Fruit fly (Drosophila melanogaster): Measurements from ENCODE around the gene kuk.

kuk gene

DNA sequence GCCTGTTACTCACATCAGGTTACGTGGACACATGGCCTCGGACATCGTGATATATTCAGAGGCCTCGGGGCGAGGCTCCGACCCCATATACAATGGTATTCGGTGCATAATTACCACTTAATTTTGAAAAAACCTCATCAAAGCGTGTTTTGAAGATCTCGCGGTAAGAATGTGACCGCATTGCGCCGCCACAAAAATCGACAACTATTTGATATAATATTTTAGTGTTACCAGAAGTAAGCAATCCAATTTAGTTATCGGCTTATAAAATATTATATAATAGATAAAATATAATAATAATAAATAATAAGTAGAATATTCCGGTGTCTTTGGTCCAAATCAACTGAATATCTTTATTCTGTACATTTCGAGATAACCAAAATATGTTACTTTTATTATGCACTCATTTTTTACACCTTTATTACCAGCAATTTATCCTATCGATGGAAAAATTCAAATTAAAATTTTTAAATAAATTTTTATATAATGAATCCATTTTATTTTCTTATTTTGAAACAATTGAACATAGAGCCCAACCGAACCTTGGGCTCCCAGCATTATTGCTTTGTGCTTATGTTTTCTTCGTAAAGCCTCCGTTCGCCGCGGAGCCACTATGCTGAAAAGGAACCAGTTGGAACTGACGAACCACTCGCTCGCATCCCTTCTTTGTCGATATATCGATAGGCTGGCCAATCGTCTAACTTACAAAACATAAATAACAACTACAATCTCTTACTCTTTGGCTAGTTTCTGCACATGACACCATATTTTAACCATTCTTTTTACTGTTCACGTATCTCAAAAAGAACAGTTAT is 39.8 kb upstream of the kuk start, which contains the start of the genes CG18213 and Trm7-32 (continued):
- TF ChIP-seq Hr78 (GFP tag; optimal IDR thresholded peaks at IDR 0.05): no peak
- no peak for TF ChIP-seq chif (GFP tag; optimal IDR thresholded peaks at IDR 0.05)
- TF ChIP-seq rib (GFP tag; IDR thresholded peaks at IDR 0.05): no peak
- TF ChIP-seq lmd (GFP tag; IDR thresholded peaks at IDR 0.05): no peak; the same call in 1 of the 2 replicates
- no peak for TF ChIP-seq MTF-1 (GFP tag; optimal IDR thresholded peaks at IDR 0.05; ENCODE audit: borderline replicate concordance)
- no peak for TF ChIP-seq CG11085 (GFP tag; IDR thresholded peaks at IDR 0.05)
- peak; percentile 85 for TF ChIP-seq CG14860 (GFP tag; IDR thresholded peaks at IDR 0.05; ENCODE audit: partially characterized antibody)
- TF ChIP-seq dpn (GFP tag; optimal IDR thresholded peaks at IDR 0.05): peak in 1 of 2 experiments; percentile 34
- no peak for TF ChIP-seq Hr51 (GFP tag; optimal IDR thresholded peaks at IDR 0.05)
- TF ChIP-seq pfk (GFP tag; optimal IDR thresholded peaks at IDR 0.05): no peak
- TF ChIP-seq sisA (GFP tag; IDR thresholded peaks at IDR 0.05): no peak
- no peak for TF ChIP-seq scrt (GFP tag; optimal IDR thresholded peaks at IDR 0.05)
- TF ChIP-seq CG13287 (GFP tag; IDR thresholded peaks at IDR 0.05; ENCODE audit: partially characterized antibody): peak; percentile 86
- no peak for TF ChIP-seq CG17328 (GFP tag; IDR thresholded peaks at IDR 0.05)
- TF ChIP-seq sqz (GFP tag; optimal IDR thresholded peaks at IDR 0.05): no peak
- 0 out of 2 replicates have a peak, but pooled peaks have one; percentile 12 for TF ChIP-seq CG10366 (GFP tag; IDR thresholded peaks at IDR 0.05)
- no peak for TF ChIP-seq CG6765 (GFP tag; optimal IDR thresholded peaks at IDR 0.05)
- peak; percentile 78 for TF ChIP-seq BEAF-32 (GFP tag; optimal IDR thresholded peaks at IDR 0.05)
- TF ChIP-seq Dip2 (GFP tag; IDR thresholded peaks at IDR 0.05): no peak
- no peak for TF ChIP-seq sob (GFP tag; IDR thresholded peaks at IDR 0.05)
- no peak for TF ChIP-seq usp (GFP tag; optimal IDR thresholded peaks at IDR 0.05)
- no peak for TF ChIP-seq dmrt99B (tag; optimal IDR thresholded peaks at IDR 0.05)
- no peak for TF ChIP-seq ham (GFP tag; IDR thresholded peaks at IDR 0.05)
- TF ChIP-seq CG9876 (GFP tag; optimal IDR thresholded peaks at IDR 0.05): peak; percentile 15
- peak; percentile 3 for TF ChIP-seq luna (GFP tag; optimal IDR thresholded peaks at IDR 0.05)
- TF ChIP-seq grau (tag; optimal IDR thresholded peaks at IDR 0.05): no peak
- no peak for TF ChIP-seq CG32767 (GFP tag; IDR thresholded peaks at IDR 0.05)
- no peak for TF ChIP-seq Ravus (GFP tag; IDR thresholded peaks at IDR 0.05)
- no peak for TF ChIP-seq D19B (GFP tag; optimal IDR thresholded peaks at IDR 0.05)
- no peak for TF ChIP-seq CG13296 (GFP tag; optimal IDR thresholded peaks at IDR 0.05)
- TF ChIP-seq unpg (GFP tag; optimal IDR thresholded peaks at IDR 0.05): no peak
- TF ChIP-seq Hand (GFP tag; optimal IDR thresholded peaks at IDR 0.05): no peak
- peak; percentile 84 for TF ChIP-seq knrl (GFP tag; IDR thresholded peaks at IDR 0.05; ENCODE audit: partially characterized antibody)
- TF ChIP-seq Hmr (GFP tag; optimal IDR thresholded peaks at IDR 0.05): no peak
- no peak for TF ChIP-seq CG18619 (GFP tag; optimal IDR thresholded peaks at IDR 0.05)
- TF ChIP-seq CG1529 (GFP tag; optimal IDR thresholded peaks at IDR 0.05): no peak
- TF ChIP-seq sr (GFP tag; IDR thresholded peaks at IDR 0.05): no peak
- no peak for TF ChIP-seq bowl (GFP tag; IDR thresholded peaks at IDR 0.05)
- no peak for TF ChIP-seq CG18476 (GFP tag; optimal IDR thresholded peaks at IDR 0.05)
- no peak for TF ChIP-seq fd3F (GFP tag; optimal IDR thresholded peaks at IDR 0.05)
- TF ChIP-seq crc (GFP tag; optimal IDR thresholded peaks at IDR 0.05): no peak
- TF ChIP-seq E2f2 (GFP tag; IDR thresholded peaks at IDR 0.05): peak; percentile 80
- TF ChIP-seq Lpt (GFP tag; optimal IDR thresholded peaks at IDR 0.05): no peak
- TF ChIP-seq CG12769 (tag; optimal IDR thresholded peaks at IDR 0.05): no peak
- TF ChIP-seq CG17612 (GFP tag; IDR thresholded peaks at IDR 0.05): no peak
- TF ChIP-seq hb (GFP tag; IDR thresholded peaks at IDR 0.05; ENCODE audit: partially characterized antibody): peak; percentile 72
- TF ChIP-seq slbo (GFP tag; IDR thresholded peaks at IDR 0.05): peak; percentile 60; the same call in 1 of the 2 replicates
- TF ChIP-seq Opbp (GFP tag; IDR thresholded peaks at IDR 0.05; ENCODE audit: partially characterized antibody): peak; percentile 87; the same call in 2 of the 3 replicates
- TF ChIP-seq CG1647 (GFP tag; optimal IDR thresholded peaks at IDR 0.05): no peak

Data from whole organism, embryonic.